Worm (Caenorhabditis elegans) whole organism, L4 larva: ENCODE measurements around the gene C02B4.3.

Experiments used
- D1046.2 ChIP-seq: fragments of 200-800 bp; sonication (Bioruptor generic); IDR thresholded peaks from 2 replicates; pipeline ENCODE4 v1.3.6; 2022; ENCODE audit warnings: missing genetic modification characterization, missing compliant biosample characterization
- F37D6.2 ChIP-seq: sonication (generic microtip); optimal IDR thresholded peaks from 2 replicates; lab custom pipeline; 2016; ENCODE audit warnings: mild to moderate bottlenecking, missing genetic modification characterization, missing compliant biosample characterization
- F44E2.7 ChIP-seq: fragments of 200-800 bp; sonication (Bioruptor generic); IDR thresholded peaks from 2 replicates; pipeline ENCODE4 v2.1.2; 2022; ENCODE audit warnings: missing genetic modification characterization, missing compliant biosample characterization
- R02D3.7 ChIP-seq: fragments of 150-350 bp; sonication (generic microtip); optimal IDR thresholded peaks from 3 replicates; lab custom pipeline; 2014; ENCODE audit warnings: missing biosample characterization, missing genetic modification characterization
- T26A8.4 ChIP-seq: fragments of 200-800 bp; sonication (Bioruptor generic); IDR thresholded peaks from 2 replicates; pipeline ENCODE4 v1.3.6; 2022; ENCODE audit warnings: missing genetic modification characterization, missing compliant biosample characterization
- Y105C5A.15 ChIP-seq: fragments of 200-800 bp; sonication (Bioruptor generic); IDR thresholded peaks from 2 replicates; pipeline ENCODE4 v1.3.6; 2022; ENCODE audit warnings: missing genetic modification characterization, missing compliant biosample characterization
- ZK337.2 ChIP-seq: fragments of 200-800 bp; sonication (Bioruptor generic); IDR thresholded peaks from 2 replicates; pipeline ENCODE4 v1.3.6; 2022; ENCODE audit warnings: missing genetic modification reagents, missing genetic modification characterization, missing compliant biosample characterization
- ZK546.5 ChIP-seq, 2 experiments: sonication (generic microtip); optimal IDR thresholded peaks; 2 replicates each; lab custom pipeline; 2017; ENCODE audit warnings: missing biosample characterization in 2 of 2, missing genetic modification characterization in 2 of 2
- aha-1 ChIP-seq: fragments of 150-350 bp; peaks from one replicate; lab custom pipeline; 2014; ENCODE audit warnings: missing biosample characterization, missing genetic modification characterization
- arid-1 ChIP-seq: fragments of 200-800 bp; sonication (Bioruptor generic); conservative IDR thresholded peaks from 2 replicates; pipeline ENCODE4 v1.3.6; 2022; ENCODE audit warnings: missing genetic modification reagents, missing genetic modification characterization, missing compliant biosample characterization
- attf-4 ChIP-seq: sonication (generic microtip); optimal IDR thresholded peaks from 3 replicates; lab custom pipeline; 2017; ENCODE audit warnings: missing biosample characterization, missing genetic modification characterization
- ceh-20 ChIP-seq: fragments of 200-800 bp; sonication (Bioruptor generic); IDR thresholded peaks from 2 replicates; pipeline ENCODE4 v1.3.6; 2022; ENCODE audit warnings: missing genetic modification reagents, missing genetic modification characterization, missing compliant biosample characterization
- ceh-32 ChIP-seq: sonication (generic microtip); optimal IDR thresholded peaks from 2 replicates; lab custom pipeline; 2016; ENCODE audit warnings: mild to moderate bottlenecking, missing genetic modification characterization, missing compliant biosample characterization; ENCODE audit not compliant: poor library complexity
- ceh-44 ChIP-seq: fragments of 200-800 bp; sonication (Bioruptor generic); IDR thresholded peaks from 2 replicates; pipeline ENCODE4 v1.3.6; 2022; ENCODE audit warnings: missing genetic modification reagents, missing genetic modification characterization, missing compliant biosample characterization
- cey-2 ChIP-seq: sonication (generic microtip); optimal IDR thresholded peaks from 3 replicates; lab custom pipeline; 2017; ENCODE audit warnings: missing genetic modification characterization, mild to moderate bottlenecking, missing compliant biosample characterization, antibody characterized with exemption, borderline replicate concordance; ENCODE audit not compliant: insufficient read depth
- daf-12 ChIP-seq: fragments of 150-350 bp; optimal IDR thresholded peaks from 2 replicates; lab custom pipeline; 2014; ENCODE audit warnings: missing biosample characterization, missing genetic modification reagents, missing genetic modification characterization
- dmd-6 ChIP-seq: fragments of 200-800 bp; sonication (Bioruptor generic); IDR thresholded peaks from 2 replicates; pipeline ENCODE4 v1.3.6; 2022; ENCODE audit warnings: missing genetic modification reagents, missing genetic modification characterization, missing compliant biosample characterization
- egl-27 ChIP-seq: sonication (generic microtip); optimal IDR thresholded peaks from 3 replicates; lab custom pipeline; 2017; ENCODE audit warnings: missing biosample characterization, missing genetic modification reagents, missing genetic modification characterization
- fos-1 ChIP-seq: fragments of 150-350 bp; optimal IDR thresholded peaks from 2 replicates; lab custom pipeline; 2014; ENCODE audit warnings: missing biosample characterization, missing genetic modification characterization
- hlh-11 ChIP-seq: fragments of 200-800 bp; sonication (Bioruptor generic); optimal IDR thresholded peaks from 2 replicates; lab custom pipeline; 2018; ENCODE audit warnings: mild to moderate bottlenecking, missing genetic modification characterization, missing compliant biosample characterization
- lim-7 ChIP-seq: fragments of 200-800 bp; sonication (Bioruptor generic); IDR thresholded peaks from 2 replicates; pipeline ENCODE4 v1.3.6; 2022; ENCODE audit warnings: missing genetic modification characterization, missing compliant biosample characterization
- lin-13 ChIP-seq: fragments of 150-350 bp; optimal IDR thresholded peaks from 2 replicates; lab custom pipeline; 2014; ENCODE audit warnings: missing biosample characterization, missing genetic modification reagents, missing genetic modification characterization
- lin-39 ChIP-seq: fragments of 150-350 bp; optimal IDR thresholded peaks from 2 replicates; lab custom pipeline; 2014; ENCODE audit warnings: missing biosample characterization, missing genetic modification reagents, missing genetic modification characterization
- lsy-2 ChIP-seq, 2 experiments: fragments of 150-350 bp in 1 of 2; sonication (generic microtip) in 1 of 2; optimal IDR thresholded peaks; 2 replicates each; lab custom pipeline; 2014 to 2017; ENCODE audit warnings: missing biosample characterization in 2 of 2, missing genetic modification characterization in 2 of 2
- madf-9 ChIP-seq: fragments of 200-800 bp; sonication (Bioruptor generic); conservative IDR thresholded peaks from 2 replicates; pipeline ENCODE4 v1.3.6; 2022; ENCODE audit warnings: missing genetic modification reagents, missing genetic modification characterization, missing compliant biosample characterization
- mdl-1 ChIP-seq, 2 experiments: fragments of 150-350 bp in 1 of 2; sonication (generic microtip) in 1 of 2; optimal IDR thresholded peaks; 2 replicates each; lab custom pipeline; 2014 to 2017; ENCODE audit warnings: missing biosample characterization in 2 of 2, missing genetic modification characterization in 2 of 2
- mdt-29 ChIP-seq: fragments of 200-800 bp; sonication (Bioruptor generic); IDR thresholded peaks from 2 replicates; pipeline ENCODE4 v1.3.6; 2022; ENCODE audit warnings: missing genetic modification reagents, missing genetic modification characterization, missing compliant biosample characterization
- mes-2 ChIP-seq: sonication (generic microtip); optimal IDR thresholded peaks from 2 replicates; lab custom pipeline; 2016; ENCODE audit warnings: missing genotype, mild to moderate bottlenecking, missing genetic modification characterization, missing compliant biosample characterization; ENCODE audit not compliant: poor library complexity, severe bottlenecking
- mxl-2 ChIP-seq: fragments of 200-800 bp; sonication (Bioruptor generic); conservative IDR thresholded peaks from 2 replicates; pipeline ENCODE4 v1.3.6; 2022; ENCODE audit warnings: missing genetic modification reagents, missing genetic modification characterization, missing compliant biosample characterization
- nhr-111 ChIP-seq: fragments of 200-800 bp; sonication (Bioruptor generic); optimal IDR thresholded peaks from 2 replicates; lab custom pipeline; 2018; ENCODE audit warnings: mild to moderate bottlenecking, missing genetic modification characterization, missing compliant biosample characterization
- nhr-41 ChIP-seq: fragments of 200-800 bp; sonication (Bioruptor generic); IDR thresholded peaks from 2 replicates; pipeline ENCODE4 v1.3.6; 2022; ENCODE audit warnings: missing genetic modification reagents, missing genetic modification characterization, missing compliant biosample characterization
- nhr-6 ChIP-seq: fragments of 150-350 bp; optimal IDR thresholded peaks from 2 replicates; lab custom pipeline; 2014; ENCODE audit warnings: missing biosample characterization, missing genetic modification characterization
- nhr-76 ChIP-seq: fragments of 150-350 bp; optimal IDR thresholded peaks from 2 replicates; lab custom pipeline; 2014; ENCODE audit warnings: missing biosample characterization, missing genetic modification characterization
- nhr-77 ChIP-seq: fragments of 150-350 bp; optimal IDR thresholded peaks from 2 replicates; lab custom pipeline; 2014; ENCODE audit warnings: missing biosample characterization, missing genetic modification characterization
- php-3 ChIP-seq: fragments of 200-800 bp; sonication (Bioruptor generic); IDR thresholded peaks from 2 replicates; pipeline ENCODE4 v1.3.6; 2022; ENCODE audit warnings: missing genetic modification reagents, missing genetic modification characterization, missing compliant biosample characterization
- pqm-1 ChIP-seq: sonication (generic microtip); optimal IDR thresholded peaks from 2 replicates; lab custom pipeline; 2017; ENCODE audit warnings: missing biosample characterization, missing genetic modification characterization
- rbr-2 ChIP-seq: sonication (generic microtip); optimal IDR thresholded peaks from 2 replicates; lab custom pipeline; 2016; ENCODE audit warnings: missing genotype, missing genetic modification characterization, missing compliant biosample characterization
- set-16 ChIP-seq: fragments of 200-800 bp; sonication (Bioruptor generic); IDR thresholded peaks from 2 replicates; pipeline ENCODE4 v1.3.6; 2022; ENCODE audit warnings: missing genetic modification reagents, missing genetic modification characterization, missing compliant biosample characterization
- skn-1 ChIP-seq: fragments of 150-350 bp; optimal IDR thresholded peaks from 2 replicates; lab custom pipeline; 2014; ENCODE audit warnings: missing biosample characterization, missing genetic modification characterization
- spr-3 ChIP-seq: fragments of 200-800 bp; sonication (Bioruptor generic); optimal IDR thresholded peaks from 2 replicates; lab custom pipeline; 2018; ENCODE audit warnings: mild to moderate bottlenecking, missing genetic modification characterization, missing compliant biosample characterization
- tra-1 ChIP-seq: fragments of 200-800 bp; sonication (Bioruptor generic); IDR thresholded peaks from 2 replicates; pipeline ENCODE4 v1.3.6; 2022; ENCODE audit warnings: missing genetic modification reagents, missing genetic modification characterization, missing compliant biosample characterization
- vab-7 ChIP-seq: fragments of 200-800 bp; sonication (Bioruptor generic); IDR thresholded peaks from 2 replicates; pipeline ENCODE4 v1.3.6; 2022; ENCODE audit warnings: missing genetic modification reagents, missing genetic modification characterization, missing compliant biosample characterization
- zfp-2 ChIP-seq: sonication (generic microtip); optimal IDR thresholded peaks from 2 replicates; lab custom pipeline; 2016; ENCODE audit warnings: mild to moderate bottlenecking, missing genetic modification characterization, missing compliant biosample characterization
- zip-2 ChIP-seq: fragments of 150-350 bp; optimal IDR thresholded peaks from 2 replicates; lab custom pipeline; 2014; ENCODE audit warnings: missing biosample characterization, missing genetic modification characterization
- ztf-7 ChIP-seq: fragments of 150-350 bp; optimal IDR thresholded peaks from 2 replicates; lab custom pipeline; 2014; ENCODE audit warnings: missing biosample characterization, missing genetic modification characterization

Gene C02B4.3

ce11 chrX:12640961-12641360 lies 18.7 kb downstream of the C02B4.3 start:
- TF ChIP-seq F44E2.7 (GFP tag; lab: Robert Waterston, UW) (no peak), zfp-2 (tag; lab: Kevin White, UChicago) (no peak), egl-27 (tag; lab: Kevin White, UChicago) (no peak), ztf-7 (no peak)
- TF ChIP-seq, all 104 proteins: peak for 0

DNA sequence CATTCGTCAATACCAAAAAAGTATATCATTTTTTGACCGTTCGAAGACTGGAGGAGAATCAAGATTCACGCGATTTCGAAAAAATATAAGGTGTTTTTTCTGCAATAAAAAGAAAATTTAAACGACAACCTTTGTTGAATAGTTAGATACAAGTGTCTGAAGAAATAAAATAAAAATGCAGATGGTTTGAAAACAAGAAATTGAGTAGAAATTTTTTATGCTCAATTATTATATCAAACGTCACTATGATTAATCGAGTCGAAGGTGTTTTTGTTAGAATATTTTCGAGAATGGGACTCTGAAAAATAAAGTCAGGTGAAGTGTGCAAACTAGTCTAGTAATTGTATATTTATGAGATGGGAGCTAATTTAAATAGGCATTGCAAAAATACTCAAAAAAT lies 19.2 kb downstream of the C02B4.3 start, which contains the start of gene R09A8.5:
Gene R09A8.5, minus strand, starts transcription at position 101 of the 400 bp plus-strand sequence.
- TF ChIP-seq lin-13 (GFP tag; lab: Kevin White, UChicago) = no peak
- no peak for TF ChIP-seq Y105C5A.15 (GFP tag; lab: Robert Waterston, UW)
- no peak for TF ChIP-seq ceh-32 (tag; lab: Kevin White, UChicago)
- TF ChIP-seq lin-39 (tag; lab: Kevin White, UChicago) = no peak
- no peak for TF ChIP-seq arid-1
- no peak for TF ChIP-seq fos-1
- no peak for TF ChIP-seq zfp-2 (tag; lab: Kevin White, UChicago)
- no peak for TF ChIP-seq ceh-20 (GFP tag; lab: Robert Waterston, UW)
- TF ChIP-seq pqm-1 = no peak
- TF ChIP-seq mdt-29 = no peak

DNA sequence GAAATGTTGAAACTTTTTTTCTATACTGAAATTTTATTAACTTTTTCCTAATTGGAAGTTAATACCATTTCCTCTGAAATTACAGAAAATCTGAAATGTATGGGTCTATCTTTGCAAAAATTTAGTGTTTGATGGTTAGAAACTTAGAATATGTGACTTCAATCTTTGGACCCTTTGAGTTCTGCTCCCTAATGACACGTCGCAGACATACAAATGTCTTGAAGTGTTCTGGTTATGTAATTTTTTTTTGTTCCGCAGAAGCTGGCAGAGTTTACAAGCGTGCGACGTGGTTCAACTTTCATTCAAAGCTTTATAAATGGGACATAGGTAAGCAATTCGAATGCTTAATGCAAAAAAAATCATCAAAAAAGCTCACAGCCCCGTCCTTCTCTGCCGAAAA lies 21.7 kb downstream of the C02B4.3 start:
- TF ChIP-seq attf-4 (tag; lab: Kevin White, UChicago) = no peak
- TF ChIP-seq aha-1 = peak; percentile 94

ce11 chrX:12636242-12636641 lies 23.4 kb downstream of the C02B4.3 start:
- TF ChIP-seq hlh-11 (tag; lab: Kevin White, UChicago) (no peak), nhr-111 (GFP tag; lab: Kevin White, UChicago) (no peak), nhr-6 (tag; lab: Kevin White, UChicago) (no peak), ZK337.2 (GFP tag; lab: Robert Waterston, UW) (no peak), ceh-44 (GFP tag; lab: Robert Waterston, UW) (no peak), set-16 (GFP tag; lab: Robert Waterston, UW) (peak; percentile 91), lim-7 (GFP tag; lab: Robert Waterston, UW) (0 out of 2 replicates have a peak, but pooled peaks have one; percentile 4), D1046.2 (GFP tag; lab: Robert Waterston, UW) (0 out of 2 replicates have a peak, but pooled peaks have one; percentile 26), mdt-29 (no peak)

DNA sequence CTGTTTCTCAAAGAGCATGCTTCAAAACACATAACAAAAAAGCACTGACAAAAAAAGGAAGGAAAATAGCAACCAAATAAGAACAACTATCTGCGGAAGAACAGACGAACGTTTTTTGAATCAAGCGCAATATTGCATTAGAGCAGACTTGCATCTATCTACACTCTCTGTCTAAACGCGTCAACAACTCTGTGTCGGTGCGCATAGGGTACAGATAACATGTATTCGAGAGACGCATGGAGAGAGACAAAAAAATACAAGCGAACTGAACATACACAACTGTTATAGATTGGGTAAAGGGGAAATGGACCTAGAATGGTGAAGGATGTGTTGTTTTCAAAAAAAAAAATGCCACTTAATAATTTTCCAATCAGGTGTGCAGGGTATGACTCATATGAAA lies 24.6 kb downstream of the C02B4.3 start:
- no peak for TF ChIP-seq skn-1 (tag; lab: Kevin White, UChicago)
- TF ChIP-seq nhr-41 = no peak
- no peak for TF ChIP-seq fos-1
- TF ChIP-seq ZK546.5 (tag; optimal IDR thresholded peaks at IDR 0.05; lab: Kevin White, UChicago) = no peak
- TF ChIP-seq spr-3 = no peak
- TF ChIP-seq nhr-77 (tag; lab: Kevin White, UChicago) = peak; percentile 84
- no peak for TF ChIP-seq vab-7 (GFP tag; lab: Robert Waterston, UW)
- TF ChIP-seq php-3 (GFP tag; lab: Robert Waterston, UW) = no peak
- no peak for TF ChIP-seq tra-1 (GFP tag; lab: Robert Waterston, UW)
- TF ChIP-seq mes-2 (tag; lab: Kevin White, UChicago) = peak; percentile 79
- TF ChIP-seq F37D6.2 (tag; lab: Kevin White, UChicago) = no peak
- 0 out of 2 replicates have a peak, but pooled peaks have one; percentile 21 for TF ChIP-seq T26A8.4
- no peak for TF ChIP-seq zip-2 (tag; lab: Kevin White, UChicago)
- no peak for TF ChIP-seq lin-39 (tag; lab: Kevin White, UChicago)
- no peak for TF ChIP-seq nhr-76
- no peak for TF ChIP-seq madf-9 (GFP tag; lab: Robert Waterston, UW)
- peak; percentile 56 for TF ChIP-seq rbr-2
- no peak for TF ChIP-seq daf-12 (tag; lab: Kevin White, UChicago)
- TF ChIP-seq dmd-6 (GFP tag; lab: Robert Waterston, UW) = peak; percentile 54
- peak in 1 of 2 experiments; percentile 69 for TF ChIP-seq lsy-2 (tag; optimal IDR thresholded peaks at IDR 0.05; lab: Kevin White, UChicago)
- peak in 1 of 2 experiments; percentile 64 for TF ChIP-seq mdl-1 (tag; optimal IDR thresholded peaks at IDR 0.05; lab: Kevin White, UChicago)
- no peak for TF ChIP-seq cey-2 (tag; lab: Kevin White, UChicago)
- TF ChIP-seq mxl-2 (GFP tag; lab: Robert Waterston, UW) = 0 out of 2 replicates have a peak, but pooled peaks have one; percentile 29
- peak; percentile 82 for TF ChIP-seq nhr-6 (tag; lab: Kevin White, UChicago)
- TF ChIP-seq R02D3.7 (tag; lab: Kevin White, UChicago) = no peak
- TF ChIP-seq pqm-1 = peak; percentile 45
